Worm (Caenorhabditis elegans): ENCODE results near the gene hsd-2.

The hsd-2 gene

ce11 chrX:5004940-5005339 is at the start of gene hsd-2:
Gene hsd-2 (plus strand): TSS chrX:5005240.
- no peak for TF ChIP-seq unc-62 (GFP tag; optimal IDR thresholded peaks at IDR 0.05)

ce11 chrX:4957259-4957658 is 47.8 kb upstream of the hsd-2 start, which contains the start of gene M03F4.4:
Gene M03F4.4 (minus strand): TSS chrX:4957418.
- TF ChIP-seq unc-62 (GFP tag; optimal IDR thresholded peaks at IDR 0.05): no peak

DNA sequence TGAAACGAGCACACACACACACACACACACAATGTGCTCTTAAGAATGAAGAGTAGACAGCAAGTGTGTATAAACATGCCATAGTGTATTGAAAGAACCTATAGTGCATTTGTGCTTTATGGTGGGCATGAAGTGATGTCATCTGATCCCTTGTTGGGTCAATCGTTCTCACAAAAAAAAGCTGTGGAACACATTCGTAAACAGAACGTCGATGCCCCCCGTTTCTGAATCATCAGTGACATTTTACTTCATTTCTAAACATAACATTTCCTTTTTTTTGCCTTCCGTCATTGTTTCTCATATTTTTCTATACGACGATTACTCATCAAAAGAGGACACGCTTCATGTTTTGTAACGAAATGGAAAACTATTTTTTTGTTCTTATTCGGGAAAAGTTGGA is 46.1 kb upstream of the hsd-2 start:
- TF ChIP-seq unc-62 (GFP tag; optimal IDR thresholded peaks at IDR 0.05): no peak

DNA sequence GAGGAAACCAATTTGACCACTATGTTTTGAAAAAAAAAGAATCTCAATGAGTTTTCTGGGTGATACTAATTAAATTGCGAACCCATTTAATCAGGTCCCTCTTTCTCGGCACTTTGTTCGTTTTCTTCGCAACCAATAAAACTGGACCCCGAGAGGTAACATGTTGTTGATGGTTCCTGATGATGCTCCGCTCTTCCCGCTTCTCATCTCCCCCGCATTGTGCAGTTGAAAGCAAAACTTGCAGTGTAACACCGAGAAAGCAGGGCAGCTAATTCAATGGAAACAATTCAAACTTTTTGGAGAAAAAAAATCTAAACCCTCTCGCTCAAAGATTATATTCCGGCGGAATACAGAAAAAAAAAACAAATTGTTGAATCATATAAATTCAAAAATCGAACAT is 45.6 kb upstream of the hsd-2 start:
- TF ChIP-seq unc-62 (GFP tag; optimal IDR thresholded peaks at IDR 0.05): no peak

DNA sequence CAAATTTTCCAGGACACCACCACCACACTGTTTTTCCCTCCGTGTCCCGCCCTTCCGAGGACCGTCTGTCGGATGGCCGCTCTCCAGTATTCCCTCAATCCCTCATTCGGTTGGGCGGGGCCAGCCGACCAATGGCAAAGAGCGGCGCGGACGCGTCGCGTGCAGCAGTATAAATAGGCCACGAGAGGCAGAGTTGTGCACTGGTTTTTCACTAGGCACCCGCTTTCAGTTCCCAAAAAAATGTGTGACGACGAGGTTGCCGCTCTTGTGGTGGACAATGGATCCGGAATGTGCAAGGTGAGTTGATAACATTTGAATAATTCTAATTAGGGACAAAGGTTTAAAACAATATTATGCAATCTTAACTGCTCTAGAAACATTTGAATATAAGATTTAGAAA is 44.6 kb upstream of the hsd-2 start, which contains the start of gene act-4:
Gene act-4 (plus strand): TSS at position 200 of the 400 bp plus-strand sequence.
- no peak for TF ChIP-seq unc-62 (GFP tag; optimal IDR thresholded peaks at IDR 0.05)

DNA sequence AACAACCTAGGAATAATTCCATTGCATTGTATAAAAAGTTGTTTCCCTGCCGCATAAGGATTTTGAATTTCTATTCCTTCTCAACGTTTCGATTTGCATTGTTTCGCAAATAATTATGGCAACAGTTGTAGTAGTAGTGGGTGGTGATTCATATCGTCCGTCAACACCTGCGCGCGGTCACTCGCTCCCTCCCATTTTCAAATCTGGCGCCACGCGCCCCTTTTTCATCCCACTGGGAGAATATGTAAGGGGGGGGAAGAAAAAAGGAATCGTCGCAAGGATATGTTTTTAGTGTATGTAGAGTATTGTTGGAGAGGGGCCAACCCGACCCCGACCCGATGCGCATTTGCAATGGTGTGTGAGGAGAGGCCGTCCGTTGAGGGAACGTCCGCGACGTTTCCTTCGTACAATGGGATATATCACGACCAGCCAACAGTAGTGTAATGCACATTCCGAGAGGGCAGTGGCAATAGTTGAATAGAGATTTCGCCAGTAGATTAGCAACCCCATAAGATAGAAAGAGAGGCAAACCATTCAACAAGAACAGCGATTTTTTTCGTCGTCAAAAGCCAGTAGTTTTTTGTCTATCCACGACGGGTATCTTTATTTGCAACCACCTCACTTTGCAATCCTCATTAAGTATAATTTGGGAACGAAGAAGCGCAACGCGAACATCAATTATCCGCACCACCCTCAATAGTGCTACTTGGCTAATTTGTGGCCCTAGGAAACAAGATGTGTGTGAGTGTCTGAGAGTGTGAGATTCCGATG is 43.9 kb upstream of the hsd-2 start:
- TF ChIP-seq unc-62 (GFP tag; optimal IDR thresholded peaks at IDR 0.05): no peak

ce11 chrX:4961681-4962656 is 43.1 kb upstream of the hsd-2 start:
- no peak for TF ChIP-seq unc-62 (GFP tag; optimal IDR thresholded peaks at IDR 0.05)

ce11 chrX:4965592-4965991 is 39.4 kb upstream of the hsd-2 start:
- no peak for TF ChIP-seq unc-62 (GFP tag; optimal IDR thresholded peaks at IDR 0.05)

DNA sequence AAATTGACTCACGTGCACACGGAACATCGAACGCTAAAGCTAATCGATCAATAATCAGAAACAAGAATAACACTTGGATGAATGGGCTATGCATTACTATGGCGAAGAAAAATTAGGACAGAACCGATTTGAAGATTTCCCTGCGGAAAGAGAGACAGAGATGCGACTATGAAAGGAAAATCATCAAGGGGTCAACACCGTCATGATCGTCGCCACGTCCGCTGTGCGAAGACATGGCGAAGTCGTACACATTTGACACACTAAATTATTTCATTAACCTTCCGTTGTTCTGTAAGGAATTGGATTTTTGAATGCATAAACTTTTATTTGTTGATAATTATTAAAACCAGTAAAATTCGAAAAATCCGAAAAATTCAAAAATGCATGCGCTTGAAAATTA is 35.8 kb upstream of the hsd-2 start, which contains the start of gene M03F4.6:
Gene M03F4.6 (minus strand): TSS at position 101 of the 400 bp plus-strand sequence.
- TF ChIP-seq unc-62 (GFP tag; optimal IDR thresholded peaks at IDR 0.05): no peak

DNA sequence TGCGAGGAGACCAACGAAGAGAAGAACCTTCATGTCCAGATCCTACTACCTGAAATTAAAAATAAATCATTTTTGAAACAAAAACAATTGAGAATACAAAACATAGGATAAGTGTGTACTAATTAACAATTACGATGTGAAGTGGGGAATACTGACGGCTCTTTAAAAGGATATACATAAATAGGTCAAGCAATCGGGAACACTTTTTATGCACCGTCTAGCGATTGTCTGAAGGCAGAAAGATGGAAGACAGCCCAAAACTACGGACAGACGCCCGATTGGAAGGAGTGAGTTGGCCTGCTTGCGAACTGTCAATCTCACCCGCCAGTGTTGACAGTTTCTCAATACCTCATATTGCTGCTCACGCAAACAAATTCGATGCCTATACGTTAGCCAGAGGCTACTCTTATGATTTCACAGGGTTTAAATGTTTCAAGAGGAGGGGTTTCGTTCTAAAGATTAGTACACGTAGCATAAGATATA is 34.1 kb upstream of the hsd-2 start, which contains the start of gene calu-1:
Gene calu-1 (minus strand): TSS at position 51 of the 483 bp plus-strand sequence.
- TF ChIP-seq unc-62 (GFP tag; optimal IDR thresholded peaks at IDR 0.05): no peak

- no peak for TF ChIP-seq unc-62 (GFP tag; optimal IDR thresholded peaks at IDR 0.05)
Observed at ce11 chrX:4971427-4971826, 33.6 kb upstream of the hsd-2 start.

ce11 chrX:4972039-4972581 is 32.9 kb upstream of the hsd-2 start:
- TF ChIP-seq unc-62 (GFP tag; optimal IDR thresholded peaks at IDR 0.05): no peak

ce11 chrX:4974486-4974885 is 30.6 kb upstream of the hsd-2 start:
- TF ChIP-seq unc-62 (GFP tag; optimal IDR thresholded peaks at IDR 0.05): no peak

- no peak for TF ChIP-seq unc-62 (GFP tag; optimal IDR thresholded peaks at IDR 0.05)
Observed at ce11 chrX:4976530-4976929, 28.5 kb upstream of the hsd-2 start, which contains the start of gene lfi-1. Gene lfi-1 (plus strand): TSS chrX:4976830.

DNA sequence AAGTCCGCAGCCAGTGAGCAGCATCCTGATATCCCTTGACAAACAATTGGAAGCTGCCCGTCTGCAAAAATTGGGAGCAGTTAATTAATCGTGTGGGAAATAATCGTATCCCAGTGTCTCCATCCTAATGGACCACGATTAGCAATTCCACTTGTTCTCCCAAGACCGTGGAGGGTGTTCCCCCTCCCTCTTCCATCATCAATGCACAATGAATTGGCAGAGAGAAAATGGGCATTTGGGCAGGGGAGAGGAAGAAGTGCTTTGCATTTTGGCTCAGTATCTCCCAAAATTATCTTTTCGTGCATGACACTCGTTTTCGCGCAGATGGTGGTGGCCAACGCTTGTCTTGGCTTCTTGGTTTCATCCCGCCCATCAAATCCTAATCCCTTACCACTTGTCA is 26.9 kb upstream of the hsd-2 start:
- no peak for TF ChIP-seq unc-62 (GFP tag; optimal IDR thresholded peaks at IDR 0.05)

ce11 chrX:4979060-4979459 is 26.0 kb upstream of the hsd-2 start:
- no peak for TF ChIP-seq unc-62 (GFP tag; optimal IDR thresholded peaks at IDR 0.05)
